Fruit fly (Drosophila melanogaster) whole organism, embryonic: ENCODE data around the gene Ube4B.
A peak's percentile ranks its signal among the peaks of the same experiment; 100 is the strongest.

Experiments
- Ada2b ChIP-seq: fragments of 200-800 bp; sonication (Bioruptor generic); IDR thresholded peaks from 2 replicates; pipeline ENCODE4 v1.3.6; 2022; ENCODE audit warnings: missing biosample characterization, missing genetic modification characterization
- Aef1 ChIP-seq: fragments of 200-800 bp; sonication (Bioruptor generic); IDR thresholded peaks from 3 replicates; pipeline ENCODE4 v1.3.6; 2022; ENCODE audit warnings: missing biosample characterization, missing genetic modification characterization
- Blimp-1 ChIP-seq: fragments of 200-800 bp; sonication (Bioruptor generic); optimal IDR thresholded peaks from 3 replicates; lab custom pipeline; 2018; ENCODE audit warnings: missing biosample characterization, missing genetic modification characterization, mild to moderate bottlenecking, moderate library complexity, missing genetic modification reagents
- CG11247 ChIP-seq: fragments of 200-800 bp; sonication (Bioruptor generic); IDR thresholded peaks from 2 replicates; pipeline ENCODE4 v1.3.6; 2022; ENCODE audit warnings: missing biosample characterization, missing genetic modification characterization
- CG12942 ChIP-seq: fragments of 200-800 bp; sonication (Bioruptor generic); optimal IDR thresholded peaks from 3 replicates; lab custom pipeline; 2016; ENCODE audit warnings: missing biosample characterization, missing genetic modification characterization
- CG14441 ChIP-seq: fragments of 200-800 bp; sonication (Bioruptor generic); IDR thresholded peaks from 2 replicates; pipeline ENCODE4 v1.3.6; 2022; ENCODE audit warnings: missing biosample characterization, missing genetic modification characterization
- CG17568 ChIP-seq: fragments of 200-800 bp; sonication (Bioruptor generic); optimal IDR thresholded peaks from 2 replicates; lab custom pipeline; 2018; ENCODE audit warnings: missing biosample characterization, mild to moderate bottlenecking, missing genetic modification characterization, moderate library complexity
- CG17829 ChIP-seq: fragments of 200-800 bp; optimal IDR thresholded peaks from 2 replicates; lab custom pipeline; 2019; ENCODE audit warnings: missing biosample characterization, mild to moderate bottlenecking, missing genetic modification characterization, moderate library complexity
- CG2116 ChIP-seq: fragments of 200-800 bp; sonication (Bioruptor generic); optimal IDR thresholded peaks from 3 replicates; lab custom pipeline; 2018; ENCODE audit warnings: missing biosample characterization, mild to moderate bottlenecking, missing genetic modification characterization
- CG30431 ChIP-seq: fragments of 200-800 bp; sonication (Bioruptor generic); optimal IDR thresholded peaks from 2 replicates; lab custom pipeline; 2017; ENCODE audit warnings: missing biosample characterization, missing genetic modification characterization
- CG34422 ChIP-seq: fragments of 200-800 bp; sonication (Bioruptor generic); IDR thresholded peaks from 3 replicates; pipeline ENCODE4 v1.3.6; 2022; ENCODE audit warnings: missing biosample characterization, missing genetic modification characterization
- CG3726 ChIP-seq: fragments of 200-800 bp; sonication (Bioruptor generic); IDR thresholded peaks from 3 replicates; pipeline ENCODE4, ENCODE4 v1.3.6; 2022; ENCODE audit warnings: missing biosample characterization, missing genetic modification characterization
- CG42726 ChIP-seq: fragments of 200-800 bp; sonication (Bioruptor generic); IDR thresholded peaks from 2 replicates; pipeline ENCODE4 v1.3.6; 2022; ENCODE audit warnings: missing biosample characterization, missing genetic modification characterization; ENCODE audit not compliant: partially characterized antibody
- CG43689 ChIP-seq: fragments of 200-800 bp; sonication (Bioruptor generic); IDR thresholded peaks from 2 replicates; pipeline ENCODE4 v1.3.6; 2022; ENCODE audit warnings: missing biosample characterization, missing genetic modification characterization
- CG4617 ChIP-seq: fragments of 200-800 bp; sonication (Bioruptor generic); optimal IDR thresholded peaks from 3 replicates; lab custom pipeline; 2016; ENCODE audit warnings: missing biosample characterization, missing genetic modification characterization, borderline replicate concordance
- CG4730 ChIP-seq: fragments of 200-800 bp; sonication (Bioruptor generic); IDR thresholded peaks from 2 replicates; pipeline ENCODE4 v1.3.6; 2022; ENCODE audit warnings: missing biosample characterization, missing genetic modification characterization
- CG7357 ChIP-seq: fragments of 200-800 bp; sonication (Bioruptor generic); IDR thresholded peaks from 3 replicates; pipeline ENCODE4 v1.3.6; 2022; ENCODE audit warnings: missing biosample characterization, missing genetic modification characterization
- CG7928 ChIP-seq: fragments of 200-800 bp; sonication (Bioruptor generic); optimal IDR thresholded peaks from 2 replicates; lab custom pipeline; 2017; ENCODE audit warnings: missing biosample characterization, mild to moderate bottlenecking, missing genetic modification characterization
- CG8290 ChIP-seq, 3 experiments: fragments of 200-800 bp; sonication (Bioruptor generic); optimal IDR thresholded peaks; 2 replicates each; lab custom pipeline; 2016 to 2019; ENCODE audit warnings: missing biosample characterization in 3 of 3, missing genetic modification characterization in 3 of 3, mild to moderate bottlenecking in 2 of 3, moderate library complexity in 1 of 3
- CG9817 ChIP-seq: fragments of 200-800 bp; sonication (Bioruptor generic); optimal IDR thresholded peaks from 2 replicates; lab custom pipeline; 2018; ENCODE audit warnings: missing biosample characterization, mild to moderate bottlenecking, missing genetic modification characterization, moderate library complexity
- Dek ChIP-seq: fragments of 200-800 bp; sonication (Bioruptor generic); optimal IDR thresholded peaks from 3 replicates; lab custom pipeline; 2019; ENCODE audit warnings: missing biosample characterization, mild to moderate bottlenecking, missing genetic modification characterization, moderate library complexity
- Doc2 ChIP-seq: fragments of 200-800 bp; sonication (Bioruptor generic); IDR thresholded peaks from 2 replicates; pipeline ENCODE4 v1.3.6; 2022; ENCODE audit warnings: missing biosample characterization, missing genetic modification characterization
- Ets97D ChIP-seq: fragments of 200-800 bp; sonication (Bioruptor generic); optimal IDR thresholded peaks from 3 replicates; lab custom pipeline; 2016; ENCODE audit warnings: missing biosample characterization, missing genetic modification characterization
- HLH3B ChIP-seq: fragments of 200-800 bp; sonication (Bioruptor generic); IDR thresholded peaks from 2 replicates; pipeline ENCODE4 v1.3.6; 2022; ENCODE audit warnings: missing biosample characterization, missing genetic modification characterization
- Rx ChIP-seq: fragments of 200-800 bp; sonication (Bioruptor generic); IDR thresholded peaks from 2 replicates; pipeline ENCODE4 v1.3.6; 2022; ENCODE audit warnings: missing biosample characterization, missing genetic modification characterization
- Sox100B ChIP-seq: fragments of 200-800 bp; sonication (Bioruptor generic); optimal IDR thresholded peaks from 3 replicates; lab custom pipeline; 2018; ENCODE audit warnings: missing biosample characterization, mild to moderate bottlenecking, missing genetic modification characterization
- ase ChIP-seq: fragments of 200-800 bp; sonication (Bioruptor generic); IDR thresholded peaks from 3 replicates; pipeline ENCODE4 v1.3.6; 2022; ENCODE audit warnings: missing biosample characterization, missing genetic modification characterization
- bigmax ChIP-seq: fragments of 200-800 bp; sonication (Bioruptor generic); optimal IDR thresholded peaks from 2 replicates; lab custom pipeline; 2018; ENCODE audit warnings: missing biosample characterization, mild to moderate bottlenecking, missing genetic modification characterization
- bsh ChIP-seq, 2 experiments: fragments of 200-800 bp; sonication (Bioruptor generic); optimal IDR thresholded peaks; 2 replicates each; lab custom pipeline; 2017 to 2018; ENCODE audit warnings: mild to moderate bottlenecking in 2 of 2, missing biosample characterization in 2 of 2, missing genetic modification characterization in 2 of 2, moderate library complexity in 1 of 2
- cato ChIP-seq: fragments of 200-800 bp; sonication (Bioruptor generic); optimal IDR thresholded peaks from 2 replicates; lab custom pipeline; 2016; ENCODE audit warnings: missing biosample characterization, missing genetic modification characterization, borderline replicate concordance
- cg ChIP-seq: fragments of 200-800 bp; sonication (Bioruptor generic); optimal IDR thresholded peaks from 3 replicates; lab custom pipeline; 2019; ENCODE audit warnings: missing biosample characterization, mild to moderate bottlenecking, missing genetic modification characterization, moderate library complexity
- corto ChIP-seq: fragments of 200-800 bp; sonication (Bioruptor generic); optimal IDR thresholded peaks from 2 replicates; lab custom pipeline; 2016; ENCODE audit warnings: missing biosample characterization, mild to moderate bottlenecking, missing genetic modification characterization, moderate library complexity
- crol ChIP-seq: fragments of 200-800 bp; sonication (Bioruptor generic); IDR thresholded peaks from 2 replicates; pipeline ENCODE4 v1.3.6; 2022; ENCODE audit warnings: missing biosample characterization, missing genetic modification characterization
- disco-r ChIP-seq: fragments of 200-800 bp; sonication (Bioruptor generic); optimal IDR thresholded peaks from 2 replicates; lab custom pipeline; 2016; ENCODE audit warnings: missing biosample characterization, missing genetic modification characterization
- gcm2 ChIP-seq: fragments of 200-800 bp; sonication (Bioruptor generic); optimal IDR thresholded peaks from 2 replicates; lab custom pipeline; 2016; ENCODE audit warnings: missing biosample characterization, missing genetic modification characterization
- inv ChIP-seq: fragments of 200-800 bp; sonication (Bioruptor generic); IDR thresholded peaks from 2 replicates; pipeline ENCODE4 v1.3.6; 2022; ENCODE audit warnings: missing biosample characterization, missing genetic modification characterization; ENCODE audit not compliant: partially characterized antibody
- maf-S ChIP-seq: fragments of 200-800 bp; sonication (Bioruptor generic); optimal IDR thresholded peaks from 2 replicates; lab custom pipeline; 2016; ENCODE audit warnings: missing biosample characterization, missing genetic modification characterization
- nmo ChIP-seq: fragments of 200-800 bp; sonication (Bioruptor generic); optimal IDR thresholded peaks from 2 replicates; lab custom pipeline; 2018; ENCODE audit warnings: missing biosample characterization, mild to moderate bottlenecking, missing genetic modification characterization, moderate library complexity
- org-1 ChIP-seq: fragments of 200-800 bp; sonication (Bioruptor generic); optimal IDR thresholded peaks from 2 replicates; lab custom pipeline; 2017; ENCODE audit warnings: missing biosample characterization, missing genetic modification characterization
- pfk ChIP-seq: fragments of 200-800 bp; sonication (Bioruptor generic); optimal IDR thresholded peaks from 2 replicates; lab custom pipeline; 2018; ENCODE audit warnings: missing biosample characterization, mild to moderate bottlenecking, missing genetic modification characterization, moderate library complexity
- pros ChIP-seq: fragments of 200-800 bp; sonication (Bioruptor generic); optimal IDR thresholded peaks from 3 replicates; lab custom pipeline; 2019; ENCODE audit warnings: missing biosample characterization, mild to moderate bottlenecking, missing genetic modification characterization, moderate library complexity
- row ChIP-seq: fragments of 200-800 bp; sonication (Bioruptor generic); IDR thresholded peaks from 3 replicates; pipeline ENCODE4 v1.3.6; 2022; ENCODE audit warnings: missing biosample characterization, missing genetic modification characterization
- shn ChIP-seq: fragments of 200-800 bp; sonication (Bioruptor generic); optimal IDR thresholded peaks from 3 replicates; lab custom pipeline; 2016; ENCODE audit warnings: missing biosample characterization, missing genetic modification characterization
- stc ChIP-seq: fragments of 200-800 bp; sonication (Bioruptor generic); IDR thresholded peaks from 2 replicates; pipeline ENCODE4 v1.3.6; 2022; ENCODE audit warnings: missing biosample characterization, missing genetic modification characterization
- ttk ChIP-seq: fragments of 200-800 bp; sonication (Bioruptor generic); IDR thresholded peaks from 2 replicates; pipeline ENCODE4 v2.1.2; 2022; ENCODE audit warnings: missing biosample characterization, missing genetic modification characterization
- unc-4 ChIP-seq: fragments of 200-800 bp; sonication (Bioruptor generic); IDR thresholded peaks from 2 replicates; pipeline ENCODE4 v1.3.6; 2022; ENCODE audit warnings: missing biosample characterization, missing genetic modification characterization; ENCODE audit not compliant: partially characterized antibody
- vfl ChIP-seq: fragments of 200-800 bp; sonication (Bioruptor generic); optimal IDR thresholded peaks from 2 replicates; lab custom pipeline; 2016; ENCODE audit warnings: missing biosample characterization, missing genetic modification characterization
- zen2 ChIP-seq: fragments of 200-800 bp; sonication (Bioruptor generic); IDR thresholded peaks from 3 replicates; pipeline ENCODE4 v1.3.6; 2022; ENCODE audit warnings: missing biosample characterization, missing genetic modification characterization; ENCODE audit not compliant: partially characterized antibody
- zfh1 ChIP-seq: fragments of 200-800 bp; sonication (Bioruptor generic); IDR thresholded peaks from 3 replicates; pipeline ENCODE4 v1.3.6; 2022; ENCODE audit warnings: missing biosample characterization, missing genetic modification characterization
- zfh2 ChIP-seq: fragments of 200-800 bp; sonication (Bioruptor generic); optimal IDR thresholded peaks from 2 replicates; lab custom pipeline; 2016; ENCODE audit warnings: missing biosample characterization, missing genetic modification characterization

Gene Ube4B

dm6 chr2L:13018992-13019484 is at the start of gene Ube4B:
Gene Ube4B, minus strand, starts transcription at chr2L:13019434.
- peak; percentile 18 for TF ChIP-seq bigmax (GFP tag; lab: Kevin White, UChicago)
- TF ChIP-seq CG11247 (GFP tag; lab: Robert Waterston, UW), result peak; percentile 74
- peak; percentile 71 for TF ChIP-seq zfh2 (GFP tag; lab: Kevin White, UChicago)
- peak; percentile 65 for TF ChIP-seq CG12942 (GFP tag; lab: Kevin White, UChicago)
- peak; percentile 52 for TF ChIP-seq maf-S (GFP tag; lab: Kevin White, UChicago)
- no peak for TF ChIP-seq corto (GFP tag; lab: Kevin White, UChicago)
- no peak for TF ChIP-seq crol (GFP tag; lab: Robert Waterston, UW)
- peak; percentile 71 for TF ChIP-seq CG9817
- TF ChIP-seq bsh (GFP tag; optimal IDR thresholded peaks at IDR 0.05; lab: Kevin White, UChicago), result no peak
- peak; percentile 83 for TF ChIP-seq unc-4 (GFP tag; lab: Robert Waterston, UW)
- TF ChIP-seq Dek (tag; lab: Kevin White, UChicago), result no peak
- TF ChIP-seq stc (GFP tag; lab: Robert Waterston, UW), result 0 out of 2 replicates have a peak, but pooled peaks have one; percentile 55
- TF ChIP-seq Sox100B, result no peak
- TF ChIP-seq CG2116, result peak; percentile 64
- no peak for TF ChIP-seq pros
- no peak for TF ChIP-seq Doc2 (GFP tag; lab: Robert Waterston, UW)
- no peak for TF ChIP-seq CG7357 (GFP tag; lab: Robert Waterston, UW)
- peak; percentile 62 for TF ChIP-seq Ada2b (GFP tag; lab: Robert Waterston, UW)
- TF ChIP-seq CG14441 (GFP tag; lab: Robert Waterston, UW), result peak; percentile 58; the same call in 1 of the 2 replicates
- peak; percentile 81 for TF ChIP-seq inv (GFP tag; lab: Robert Waterston, UW)
- TF ChIP-seq CG17829, result peak; percentile 68
- peak; percentile 53; the same call in 1 of the 2 replicates for TF ChIP-seq Rx (GFP tag; lab: Robert Waterston, UW)
- TF ChIP-seq pfk (GFP tag; lab: Kevin White, UChicago), result peak; percentile 50
- peak; percentile 7 for TF ChIP-seq CG30431 (GFP tag; lab: Kevin White, UChicago)
- no peak for TF ChIP-seq disco-r (GFP tag; lab: Kevin White, UChicago)
- peak; percentile 58; the same call in 1 of the 3 replicates for TF ChIP-seq Aef1 (GFP tag; lab: Robert Waterston, UW)
- no peak for TF ChIP-seq Blimp-1
- no peak for TF ChIP-seq CG3726 (GFP tag; lab: Robert Waterston, UW)
- peak; percentile 92 for TF ChIP-seq CG42726
- TF ChIP-seq cato (GFP tag; lab: Kevin White, UChicago), result peak; percentile 0
- TF ChIP-seq CG43689 (GFP tag; lab: Robert Waterston, UW), result no peak
- peak; percentile 98 for TF ChIP-seq CG4617 (GFP tag; lab: Kevin White, UChicago)
- 0 out of 2 replicates have a peak, but pooled peaks have one; percentile 12 for TF ChIP-seq CG4730 (GFP tag; lab: Robert Waterston, UW)
- TF ChIP-seq gcm2 (GFP tag; lab: Kevin White, UChicago), result no peak
- peak; percentile 76 for TF ChIP-seq shn
- no peak for TF ChIP-seq CG7928 (GFP tag; lab: Kevin White, UChicago)
- TF ChIP-seq row, result peak; percentile 97
- peak; percentile 76 for TF ChIP-seq nmo (GFP tag; lab: Kevin White, UChicago)
- peak; percentile 77 for TF ChIP-seq CG34422 (GFP tag; lab: Robert Waterston, UW)
- no peak for TF ChIP-seq CG17568 (GFP tag; lab: Kevin White, UChicago)
- TF ChIP-seq ase (GFP tag; lab: Robert Waterston, UW), result peak; percentile 26; the same call in 1 of the 3 replicates
- peak; percentile 64 for TF ChIP-seq zfh1 (GFP tag; lab: Robert Waterston, UW)
- TF ChIP-seq cg (GFP tag; lab: Kevin White, UChicago), result no peak
- TF ChIP-seq ttk (GFP tag; lab: Robert Waterston, UW), result peak; percentile 63
- TF ChIP-seq vfl (GFP tag; lab: Kevin White, UChicago), result peak; percentile 52
- TF ChIP-seq org-1 (GFP tag; lab: Kevin White, UChicago), result no peak
- peak; percentile 89 for TF ChIP-seq Ets97D (GFP tag; lab: Kevin White, UChicago)
- no peak for TF ChIP-seq HLH3B (GFP tag; lab: Robert Waterston, UW)
- no peak for TF ChIP-seq CG8290 (GFP tag; optimal IDR thresholded peaks at IDR 0.05; lab: Kevin White, UChicago)
- no peak for TF ChIP-seq CG8290 (tag; optimal IDR thresholded peaks at IDR 0.05; lab: Kevin White, UChicago)
- TF ChIP-seq zen2 (GFP tag; lab: Robert Waterston, UW), result peak; percentile 47; the same call in 1 of the 3 replicates
